Worm (Caenorhabditis elegans) whole organism, young adult: ENCODE data around the gene nstp-7.

Experiments
- C06A6.2 ChIP-seq: fragments of 200-800 bp; sonication (Bioruptor generic); conservative IDR thresholded peaks from 2 replicates; pipeline ENCODE4 v1.3.6; 2022; ENCODE audit warnings: missing genetic modification characterization, missing compliant biosample characterization
- F33H1.4 ChIP-seq: fragments of 200-800 bp; sonication (Bioruptor generic); IDR thresholded peaks from 2 replicates; pipeline ENCODE4 v1.3.6; 2022; ENCODE audit warnings: missing genetic modification reagents, missing genetic modification characterization, missing compliant biosample characterization
- F37B4.10 ChIP-seq: fragments of 200-800 bp; sonication (Bioruptor generic); IDR thresholded peaks from 2 replicates; pipeline ENCODE4 v1.3.6; 2022; ENCODE audit warnings: missing genetic modification characterization, missing compliant biosample characterization
- F49E8.2 ChIP-seq: sonication (generic microtip); optimal IDR thresholded peaks from 3 replicates; lab custom pipeline; 2017; ENCODE audit warnings: missing genetic modification characterization, mild to moderate bottlenecking, missing compliant biosample characterization, antibody characterized with exemption, moderate library complexity; ENCODE audit not compliant: insufficient read depth
- Y53F4B.3 ChIP-seq: fragments of 200-800 bp; sonication (Bioruptor generic); IDR thresholded peaks from 2 replicates; pipeline ENCODE4 v1.3.6; 2022; ENCODE audit warnings: missing genetic modification reagents, missing genetic modification characterization, missing compliant biosample characterization
- Y56A3A.18 ChIP-seq: fragments of 200-800 bp; sonication (Bioruptor generic); IDR thresholded peaks from 2 replicates; pipeline ENCODE4 v1.3.6; 2022; ENCODE audit warnings: missing genetic modification reagents, missing genetic modification characterization, missing compliant biosample characterization
- akir-1 ChIP-seq: fragments of 200-800 bp; sonication (Bioruptor generic); optimal IDR thresholded peaks from 2 replicates; lab custom pipeline; 2018; ENCODE audit warnings: mild to moderate bottlenecking, missing genetic modification characterization, moderate library complexity, missing compliant biosample characterization
- bed-1 ChIP-seq: fragments of 200-800 bp; sonication (Bioruptor generic); IDR thresholded peaks from 2 replicates; pipeline ENCODE4 v1.3.6; 2022; ENCODE audit warnings: missing genetic modification reagents, missing genetic modification characterization, missing compliant biosample characterization
- ceh-91 ChIP-seq: fragments of 200-800 bp; sonication (Bioruptor generic); IDR thresholded peaks from 2 replicates; pipeline ENCODE4 v1.3.6; 2022; ENCODE audit warnings: missing genetic modification reagents, missing genetic modification characterization, missing compliant biosample characterization
- die-1 ChIP-seq: sonication (generic microtip); optimal IDR thresholded peaks from 2 replicates; lab custom pipeline; 2016; ENCODE audit warnings: missing genotype, mild to moderate bottlenecking, missing genetic modification characterization, missing compliant biosample characterization
- dox-1 ChIP-seq: fragments of 200-800 bp; sonication (Bioruptor generic); IDR thresholded peaks from 2 replicates; pipeline ENCODE4 v1.3.6; 2022; ENCODE audit warnings: missing genetic modification reagents, missing genetic modification characterization, missing compliant biosample characterization
- efl-1 ChIP-seq: fragments of 150-350 bp; optimal IDR thresholded peaks from 2 replicates; lab custom pipeline; 2014; ENCODE audit warnings: missing biosample characterization, missing genetic modification reagents, missing genetic modification characterization
- ets-4 ChIP-seq: fragments of 200-800 bp; sonication (Bioruptor generic); optimal IDR thresholded peaks from 2 replicates; lab custom pipeline; 2018; ENCODE audit warnings: mild to moderate bottlenecking, missing genetic modification characterization, missing compliant biosample characterization
- fkh-3 ChIP-seq: sonication (generic microtip); optimal IDR thresholded peaks from 2 replicates; lab custom pipeline; 2016; ENCODE audit warnings: mild to moderate bottlenecking, missing genetic modification characterization, missing compliant biosample characterization
- him-1 ChIP-seq: sonication (generic microtip); optimal IDR thresholded peaks from 2 replicates; lab custom pipeline; 2016; ENCODE audit warnings: missing genotype, missing genetic modification reagents, missing genetic modification characterization, missing compliant biosample characterization
- hsf-1 ChIP-seq: fragments of 200-800 bp; sonication (Bioruptor generic); IDR thresholded peaks from 2 replicates; pipeline ENCODE4 v1.3.6; 2022; ENCODE audit warnings: missing genetic modification reagents, missing genetic modification characterization, missing compliant biosample characterization
- lin-26 ChIP-seq: fragments of 200-800 bp; sonication (Bioruptor generic); IDR thresholded peaks from 2 replicates; pipeline ENCODE4 v1.3.6; 2022; ENCODE audit warnings: missing genetic modification reagents, missing genetic modification characterization, missing compliant biosample characterization
- lin-40 ChIP-seq: sonication (generic microtip); optimal IDR thresholded peaks from 2 replicates; lab custom pipeline; 2016; ENCODE audit warnings: missing genetic modification characterization, mild to moderate bottlenecking, missing compliant biosample characterization, missing genotype, missing genetic modification reagents
- lir-1 ChIP-seq: fragments of 200-800 bp; sonication (Bioruptor generic); conservative IDR thresholded peaks from 2 replicates; pipeline ENCODE4 v1.3.6; 2022; ENCODE audit warnings: missing genetic modification reagents, missing genetic modification characterization, missing compliant biosample characterization
- lsy-27 ChIP-seq: sonication (generic microtip); optimal IDR thresholded peaks from 2 replicates; lab custom pipeline; 2017; ENCODE audit warnings: missing genetic modification characterization, mild to moderate bottlenecking, missing compliant biosample characterization, antibody characterized with exemption, missing genotype, borderline replicate concordance; ENCODE audit not compliant: insufficient read depth
- madf-8 ChIP-seq: fragments of 200-800 bp; sonication (Bioruptor generic); conservative IDR thresholded peaks from 2 replicates; pipeline ENCODE4 v1.3.6; 2022; ENCODE audit warnings: missing genetic modification reagents, missing genetic modification characterization, missing compliant biosample characterization
- nfyb-1 ChIP-seq: fragments of 200-800 bp; sonication (Bioruptor generic); IDR thresholded peaks from 2 replicates; pipeline ENCODE4 v1.3.6; 2022; ENCODE audit warnings: missing genetic modification reagents, missing genetic modification characterization, missing compliant biosample characterization
- nhr-27 ChIP-seq: fragments of 200-800 bp; sonication (Bioruptor generic); optimal IDR thresholded peaks from 2 replicates; lab custom pipeline; 2018; ENCODE audit warnings: mild to moderate bottlenecking, missing genetic modification characterization, moderate library complexity, missing compliant biosample characterization
- pbrm-1 ChIP-seq: fragments of 200-800 bp; sonication (Bioruptor generic); IDR thresholded peaks from 2 replicates; pipeline ENCODE4 v1.3.6; 2022; ENCODE audit warnings: missing genetic modification reagents, missing genetic modification characterization, missing compliant biosample characterization
- pha-4 ChIP-seq: fragments of 150-350 bp; sonication (generic microtip); optimal IDR thresholded peaks from 2 replicates; lab custom pipeline; 2014; ENCODE audit warnings: missing biosample characterization, missing genetic modification reagents, missing genetic modification characterization
- rpc-1 ChIP-seq, 2 experiments: fragments of 150-350 bp in 1 of 2; sonication (generic microtip) in 1 of 2; optimal IDR thresholded peaks; 2 replicates each; lab custom pipeline; 2014 to 2018; ENCODE audit warnings: missing biosample characterization in 1 of 2, missing genetic modification characterization in 1 of 2, missing genetic modification reagents in 1 of 2, missing genotype in 1 of 2
- snpc-4 ChIP-seq, 5 experiments: fragments of 150-350 bp in 1 of 5; sonication (generic microtip) in 4 of 5; optimal IDR thresholded peaks; 2 replicates each; lab custom pipeline; 2014 to 2018; ENCODE audit warnings: missing genetic modification characterization in 5 of 5, missing biosample characterization in 3 of 5, antibody characterized with exemption in 2 of 5, mild to moderate bottlenecking in 2 of 5, missing compliant biosample characterization in 2 of 5, missing genotype in 2 of 5, moderate library complexity in 2 of 5, missing genetic modification reagents in 1 of 5
- tlf-1 ChIP-seq: fragments of 200-800 bp; sonication (Bioruptor generic); optimal IDR thresholded peaks from 2 replicates; lab custom pipeline; 2018; ENCODE audit warnings: mild to moderate bottlenecking, missing genetic modification characterization, missing compliant biosample characterization
- unc-130 ChIP-seq: sonication (generic microtip); optimal IDR thresholded peaks from 2 replicates; lab custom pipeline; 2016; ENCODE audit warnings: missing genetic modification reagents, missing genetic modification characterization, missing compliant biosample characterization
- zfh-2 ChIP-seq: fragments of 200-800 bp; sonication (Bioruptor generic); conservative IDR thresholded peaks from 2 replicates; pipeline ENCODE4 v1.3.6; 2022; ENCODE audit warnings: missing genetic modification reagents, missing genetic modification characterization, missing compliant biosample characterization
- ztf-22 ChIP-seq: fragments of 200-800 bp; sonication (Bioruptor generic); optimal IDR thresholded peaks from 2 replicates; lab custom pipeline; 2018; ENCODE audit warnings: mild to moderate bottlenecking, missing genetic modification characterization, moderate library complexity, missing compliant biosample characterization
- ztf-25 ChIP-seq: fragments of 200-800 bp; sonication (Bioruptor generic); IDR thresholded peaks from 2 replicates; pipeline ENCODE4 v1.3.6; 2022; ENCODE audit warnings: missing genetic modification reagents, missing genetic modification characterization, missing compliant biosample characterization
- ztf-28 ChIP-seq: fragments of 200-800 bp; sonication (Bioruptor generic); IDR thresholded peaks from 2 replicates; pipeline ENCODE4 v1.3.6; 2022; ENCODE audit warnings: missing genetic modification reagents, missing genetic modification characterization, missing compliant biosample characterization

The nstp-7 gene

ce11 chrV:604105-604504, 22.4 kb downstream of the nstp-7 start, which contains the start of gene srlf-37 (continued):
- TF ChIP-seq lin-26 (GFP tag; lab: Robert Waterston, UW): no peak
- TF ChIP-seq nfyb-1 (GFP tag; lab: Robert Waterston, UW): no peak
- TF ChIP-seq hsf-1 (GFP tag; lab: Robert Waterston, UW): no peak

- TF ChIP-seq ztf-28 (GFP tag; lab: Robert Waterston, UW): no peak
- TF ChIP-seq zfh-2 (GFP tag; lab: Robert Waterston, UW): no peak
- no peak for TF ChIP-seq ets-4 (GFP tag; lab: Kevin White, UChicago)
- TF ChIP-seq F37B4.10: no peak
- TF ChIP-seq bed-1 (GFP tag; lab: Robert Waterston, UW): no peak
- TF ChIP-seq dox-1 (GFP tag; lab: Robert Waterston, UW): no peak
- TF ChIP-seq rpc-1 (optimal IDR thresholded peaks at IDR 0.05; lab: Kevin White, UChicago): no peak
- no peak for TF ChIP-seq rpc-1 (tag; optimal IDR thresholded peaks at IDR 0.05; lab: Kevin White, UChicago)
- no peak for TF ChIP-seq fkh-3
- TF ChIP-seq ztf-25 (GFP tag; lab: Robert Waterston, UW): no peak
- no peak for TF ChIP-seq pha-4 (tag; lab: Kevin White, UChicago)
- no peak for TF ChIP-seq nhr-27 (tag; lab: Kevin White, UChicago)
- TF ChIP-seq lsy-27 (tag; lab: Kevin White, UChicago): no peak
- no peak for TF ChIP-seq snpc-4 (GFP tag; optimal IDR thresholded peaks at IDR 0.05; lab: Kevin White, UChicago)
- no peak for TF ChIP-seq snpc-4 (tag; optimal IDR thresholded peaks at IDR 0.05; lab: Kevin White, UChicago)
- TF ChIP-seq tlf-1 (GFP tag; lab: Kevin White, UChicago): no peak
- no peak for TF ChIP-seq him-1 (tag; lab: Kevin White, UChicago)
- TF ChIP-seq F49E8.2 (tag; lab: Kevin White, UChicago): no peak
- no peak for TF ChIP-seq akir-1 (GFP tag; lab: Kevin White, UChicago)
These were observed 27.1 kb downstream of the nstp-7 start, which contains the start of gene srw-109 for ce11 chrV:608844-609243. Gene srw-109 (minus strand): TSS chrV:608944.

ce11 chrV:609671-610070, 28.0 kb downstream of the nstp-7 start, which contains the start of gene srlf-36:
Gene srlf-36 (minus strand): TSS chrV:609771.
- TF ChIP-seq lir-1 (GFP tag; lab: Robert Waterston, UW) (no peak), pbrm-1 (GFP tag; lab: Robert Waterston, UW) (no peak), lin-40 (no peak), nfyb-1 (GFP tag; lab: Robert Waterston, UW) (no peak), F33H1.4 (no peak), madf-8 (GFP tag; lab: Robert Waterston, UW) (no peak), ceh-91 (GFP tag; lab: Robert Waterston, UW) (no peak), C06A6.2 (GFP tag; lab: Robert Waterston, UW) (no peak), Y56A3A.18 (GFP tag; lab: Robert Waterston, UW) (no peak), efl-1 (GFP tag; lab: Kevin White, UChicago) (no peak), ztf-22 (GFP tag; lab: Kevin White, UChicago) (no peak), die-1 (no peak), fkh-3 (no peak), Y53F4B.3 (GFP tag; lab: Robert Waterston, UW) (no peak), tlf-1 (GFP tag; lab: Kevin White, UChicago) (no peak), unc-130 (no peak), nhr-27 (tag; lab: Kevin White, UChicago) (no peak)
- TF ChIP-seq, all 124 proteins: peak for 0
